Fruit fly (Drosophila melanogaster) whole organism, embryonic: ENCODE data around the gene CRAT.

Experiments used
- Ada2b ChIP-seq: fragments of 200-800 bp; sonication (Bioruptor generic); IDR thresholded peaks from 2 replicates; pipeline ENCODE4 v1.3.6; 2022; ENCODE audit warnings: missing biosample characterization, missing genetic modification characterization
- Atf-2 ChIP-seq: fragments of 200-800 bp; sonication (Bioruptor generic); optimal IDR thresholded peaks from 2 replicates; lab custom pipeline; 2016; ENCODE audit warnings: missing biosample characterization, missing genetic modification characterization
- CG13123 ChIP-seq: fragments of 200-800 bp; sonication (Bioruptor generic); optimal IDR thresholded peaks from 2 replicates; lab custom pipeline; 2016; ENCODE audit warnings: missing biosample characterization, missing genetic modification characterization
- CG14965 ChIP-seq: fragments of 200-800 bp; sonication (Bioruptor generic); optimal IDR thresholded peaks from 2 replicates; lab custom pipeline; 2016; ENCODE audit warnings: missing biosample characterization, missing genetic modification characterization, borderline replicate concordance
- CG18599 ChIP-seq: fragments of 200-800 bp; sonication (Bioruptor generic); optimal IDR thresholded peaks from 3 replicates; lab custom pipeline; 2017; ENCODE audit warnings: missing biosample characterization, missing genetic modification characterization, mild to moderate bottlenecking, moderate library complexity, missing genetic modification reagents
- CG2889 ChIP-seq: fragments of 200-800 bp; sonication (Bioruptor generic); IDR thresholded peaks from 3 replicates; pipeline ENCODE4 v1.3.6; 2022; ENCODE audit warnings: missing biosample characterization, missing genetic modification characterization
- CG32532 ChIP-seq: fragments of 200-800 bp; sonication (Bioruptor generic); IDR thresholded peaks from 2 replicates; pipeline ENCODE4 v1.3.6; 2022; ENCODE audit warnings: missing biosample characterization, missing genetic modification characterization
- CG32767 ChIP-seq: fragments of 200-800 bp; sonication (Bioruptor generic); IDR thresholded peaks from 2 replicates; pipeline ENCODE4 v1.3.6; 2022; ENCODE audit warnings: missing biosample characterization, missing genetic modification characterization
- CG33557 ChIP-seq: fragments of 200-800 bp; sonication (Bioruptor generic); optimal IDR thresholded peaks from 2 replicates; lab custom pipeline; 2019; ENCODE audit warnings: missing biosample characterization, mild to moderate bottlenecking, missing genetic modification characterization, moderate library complexity
- CG34376 ChIP-seq: fragments of 200-800 bp; sonication (Bioruptor generic); optimal IDR thresholded peaks from 2 replicates; lab custom pipeline; 2018; ENCODE audit warnings: missing biosample characterization, mild to moderate bottlenecking, missing genetic modification characterization
- CG3726 ChIP-seq: fragments of 200-800 bp; sonication (Bioruptor generic); IDR thresholded peaks from 3 replicates; pipeline ENCODE4, ENCODE4 v1.3.6; 2022; ENCODE audit warnings: missing biosample characterization, missing genetic modification characterization
- CG7839 ChIP-seq: fragments of 200-800 bp; sonication (Bioruptor generic); optimal IDR thresholded peaks from 3 replicates; lab custom pipeline; 2018; ENCODE audit warnings: missing biosample characterization, mild to moderate bottlenecking, missing genetic modification characterization, moderate library complexity
- CG7987 ChIP-seq: fragments of 200-800 bp; sonication (Bioruptor generic); optimal IDR thresholded peaks from 2 replicates; lab custom pipeline; 2018; ENCODE audit warnings: missing biosample characterization, mild to moderate bottlenecking, missing genetic modification characterization, moderate library complexity
- CG8290 ChIP-seq, 3 experiments: fragments of 200-800 bp; sonication (Bioruptor generic); optimal IDR thresholded peaks; 2 replicates each; lab custom pipeline; 2016 to 2019; ENCODE audit warnings: missing biosample characterization in 3 of 3, missing genetic modification characterization in 3 of 3, mild to moderate bottlenecking in 2 of 3, moderate library complexity in 1 of 3
- CG8765 ChIP-seq: fragments of 200-800 bp; sonication (Bioruptor generic); IDR thresholded peaks from 2 replicates; pipeline ENCODE4 v1.3.6; 2022; ENCODE audit warnings: missing biosample characterization, missing genetic modification characterization
- CG8944 ChIP-seq: fragments of 200-800 bp; sonication (Bioruptor generic); optimal IDR thresholded peaks from 3 replicates; lab custom pipeline; 2016; ENCODE audit warnings: missing biosample characterization, missing genetic modification characterization
- CG9817 ChIP-seq: fragments of 200-800 bp; sonication (Bioruptor generic); optimal IDR thresholded peaks from 2 replicates; lab custom pipeline; 2018; ENCODE audit warnings: missing biosample characterization, mild to moderate bottlenecking, missing genetic modification characterization, moderate library complexity
- Camta ChIP-seq: fragments of 200-800 bp; sonication (Bioruptor generic); optimal IDR thresholded peaks from 2 replicates; lab custom pipeline; 2016; ENCODE audit warnings: missing biosample characterization, missing genetic modification characterization
- CrebB ChIP-seq: fragments of 200-800 bp; sonication (Bioruptor generic); optimal IDR thresholded peaks from 3 replicates; lab custom pipeline; 2018; ENCODE audit warnings: missing biosample characterization, mild to moderate bottlenecking, missing genetic modification characterization
- E2f1 ChIP-seq: fragments of 200-800 bp; sonication (Bioruptor generic); IDR thresholded peaks from 2 replicates; pipeline ENCODE4 v1.3.6; 2022; ENCODE audit warnings: missing biosample characterization, missing genetic modification characterization
- Eip74EF ChIP-seq, 2 experiments: fragments of 200-800 bp in 1 of 2; fragments of >200 bp in 1 of 2; sonication (Bioruptor generic) in 1 of 2; optimal IDR thresholded peaks; 2 replicates each; lab custom pipeline; 2017 to 2019; ENCODE audit warnings: missing biosample characterization in 2 of 2, missing genetic modification characterization in 2 of 2, mild to moderate bottlenecking in 1 of 2, moderate library complexity in 1 of 2
- HmgD ChIP-seq: fragments of 200-800 bp; sonication (Bioruptor generic); optimal IDR thresholded peaks from 3 replicates; lab custom pipeline; 2016; ENCODE audit warnings: missing biosample characterization, missing genetic modification characterization
- Jarid2 ChIP-seq: fragments of 200-800 bp; sonication (Bioruptor generic); optimal IDR thresholded peaks from 3 replicates; lab custom pipeline; 2017; ENCODE audit warnings: mild to moderate bottlenecking, missing biosample characterization, missing genetic modification reagents, missing genetic modification characterization
- Lpt ChIP-seq: fragments of >200 bp; optimal IDR thresholded peaks from 2 replicates; lab custom pipeline; 2018; ENCODE audit warnings: missing biosample characterization, missing genetic modification characterization
- MTF-1 ChIP-seq: fragments of 200-800 bp; sonication (Bioruptor generic); optimal IDR thresholded peaks from 2 replicates; lab custom pipeline; 2018; ENCODE audit warnings: missing biosample characterization, mild to moderate bottlenecking, missing genetic modification characterization, borderline replicate concordance
- Opbp ChIP-seq: fragments of 200-800 bp; sonication (Bioruptor generic); IDR thresholded peaks from 3 replicates; pipeline ENCODE4 v1.3.6; 2022; ENCODE audit warnings: missing biosample characterization, missing genetic modification characterization; ENCODE audit not compliant: partially characterized antibody
- Sry-β ChIP-seq: fragments of 200-800 bp; sonication (Bioruptor generic); optimal IDR thresholded peaks from 2 replicates; lab custom pipeline; 2018; ENCODE audit warnings: missing biosample characterization, mild to moderate bottlenecking, missing genetic modification characterization, moderate library complexity
- Vsx1 ChIP-seq: fragments of 200-800 bp; sonication (Bioruptor generic); optimal IDR thresholded peaks from 2 replicates; lab custom pipeline; 2017; ENCODE audit warnings: missing biosample characterization, mild to moderate bottlenecking, missing genetic modification characterization, missing genetic modification reagents
- bowl ChIP-seq: fragments of 200-800 bp; sonication (Bioruptor generic); IDR thresholded peaks from 2 replicates; pipeline ENCODE4 v1.3.6; 2022; ENCODE audit warnings: missing biosample characterization, missing genetic modification characterization
- br ChIP-seq: fragments of >200 bp; optimal IDR thresholded peaks from 2 replicates; lab custom pipeline; 2017
- crc ChIP-seq: fragments of 200-800 bp; sonication (Bioruptor generic); optimal IDR thresholded peaks from 2 replicates; lab custom pipeline; 2016; ENCODE audit warnings: missing biosample characterization, missing genetic modification characterization
- crp ChIP-seq, 2 experiments: fragments of 200-800 bp; sonication (Bioruptor generic); optimal IDR thresholded peaks; 2 replicates in 1 of 2; 3 replicates in 1 of 2; lab custom pipeline; 2017; ENCODE audit warnings: missing biosample characterization in 2 of 2, missing genetic modification characterization in 2 of 2, mild to moderate bottlenecking in 1 of 2, moderate library complexity in 1 of 2
- dmrt11E ChIP-seq: fragments of 200-800 bp; sonication (Bioruptor generic); optimal IDR thresholded peaks from 3 replicates; lab custom pipeline; 2018; ENCODE audit warnings: missing biosample characterization, mild to moderate bottlenecking, missing genetic modification characterization, moderate library complexity
- fd96Cb ChIP-seq: fragments of 200-800 bp; sonication (Bioruptor generic); optimal IDR thresholded peaks from 2 replicates; lab custom pipeline; 2018; ENCODE audit warnings: missing biosample characterization, mild to moderate bottlenecking, missing genetic modification characterization, moderate library complexity
- grn ChIP-seq: fragments of 200-800 bp; sonication (Bioruptor generic); optimal IDR thresholded peaks from 3 replicates; lab custom pipeline; 2017; ENCODE audit warnings: missing biosample characterization, missing genetic modification characterization
- ham ChIP-seq: fragments of 200-800 bp; sonication (Bioruptor generic); IDR thresholded peaks from 2 replicates; pipeline ENCODE4 v1.3.6; 2022; ENCODE audit warnings: missing biosample characterization, missing genetic modification characterization
- inv ChIP-seq: fragments of 200-800 bp; sonication (Bioruptor generic); IDR thresholded peaks from 2 replicates; pipeline ENCODE4 v1.3.6; 2022; ENCODE audit warnings: missing biosample characterization, missing genetic modification characterization; ENCODE audit not compliant: partially characterized antibody
- lilli ChIP-seq: fragments of 200-800 bp; sonication (Bioruptor generic); optimal IDR thresholded peaks from 3 replicates; lab custom pipeline; 2016; ENCODE audit warnings: missing biosample characterization, missing genetic modification characterization
- nerfin-1 ChIP-seq: fragments of 200-800 bp; sonication (Bioruptor generic); optimal IDR thresholded peaks from 3 replicates; lab custom pipeline; 2019; ENCODE audit warnings: missing biosample characterization, mild to moderate bottlenecking, missing genetic modification characterization, moderate library complexity
- nerfin-2 ChIP-seq: fragments of 200-800 bp; sonication (Bioruptor generic); IDR thresholded peaks from 2 replicates; pipeline ENCODE4 v1.3.6; 2022; ENCODE audit warnings: missing biosample characterization, missing genetic modification characterization; ENCODE audit not compliant: partially characterized antibody
- phol ChIP-seq: fragments of 200-800 bp; sonication (Bioruptor generic); optimal IDR thresholded peaks from 3 replicates; lab custom pipeline; 2018; ENCODE audit warnings: missing biosample characterization, mild to moderate bottlenecking, missing genetic modification characterization, moderate library complexity
- pum ChIP-seq: fragments of 200-800 bp; sonication (Bioruptor generic); optimal IDR thresholded peaks from 2 replicates; lab custom pipeline; 2016; ENCODE audit warnings: missing biosample characterization, missing genetic modification characterization
- sc ChIP-seq, 3 experiments: fragments of >200 bp in 2 of 3; fragments of 200-800 bp in 1 of 3; sonication (Bioruptor generic) in 1 of 3; optimal IDR thresholded peaks; 2 replicates in 2 of 3; 3 replicates in 1 of 3; lab custom pipeline; 2017; ENCODE audit warnings: mild to moderate bottlenecking in 1 of 3, missing biosample characterization in 1 of 3, missing genetic modification characterization in 1 of 3, missing genetic modification reagents in 1 of 3
- sens ChIP-seq: fragments of 200-800 bp; sonication (Bioruptor generic); peaks from one replicate; lab custom pipeline; 2016; ENCODE audit warnings: missing biosample characterization, missing genetic modification characterization
- tin ChIP-seq: fragments of 200-800 bp; sonication (Bioruptor generic); optimal IDR thresholded peaks from 3 replicates; lab custom pipeline; 2016; ENCODE audit warnings: missing biosample characterization, missing genetic modification characterization
- yki ChIP-seq: fragments of >200 bp; optimal IDR thresholded peaks from 3 replicates; lab custom pipeline; 2018
- z ChIP-seq: fragments of 200-800 bp; sonication (Bioruptor generic); IDR thresholded peaks from 3 replicates; pipeline ENCODE4 v1.3.6; 2022; ENCODE audit warnings: missing biosample characterization, missing genetic modification characterization

Gene CRAT

dm6 chr3R:6410412-6411225 is 34.8 kb upstream of the CRAT start (continued):
- TF ChIP-seq Sry-β (GFP tag; lab: Kevin White, UChicago) (peak; percentile 51), CG32767 (GFP tag; lab: Robert Waterston, UW) (no peak), nerfin-2 (GFP tag; lab: Robert Waterston, UW) (no peak), inv (GFP tag; lab: Robert Waterston, UW) (no peak), CG13123 (GFP tag; lab: Kevin White, UChicago) (no peak), lilli (peak; percentile 90), CG2889 (GFP tag; lab: Robert Waterston, UW) (0 out of 3 replicates have a peak, but pooled peaks have one; percentile 49), MTF-1 (GFP tag; lab: Kevin White, UChicago) (no peak), bowl (GFP tag; lab: Robert Waterston, UW) (no peak), z (no peak), CG18599 (GFP tag; lab: Kevin White, UChicago) (peak; percentile 90), dmrt11E (tag; lab: Kevin White, UChicago) (peak; percentile 74), CG8765 (GFP tag; lab: Robert Waterston, UW) (peak; percentile 37; the same call in 1 of the 2 replicates), CG8290 (GFP tag; optimal IDR thresholded peaks at IDR 0.05; lab: Kevin White, UChicago) (peak; percentile 53), CG8290 (tag; optimal IDR thresholded peaks at IDR 0.05; lab: Kevin White, UChicago) (peak in 1 of 2 experiments; percentile 81), Ada2b (GFP tag; lab: Robert Waterston, UW) (peak; percentile 45), CG34376 (GFP tag; lab: Kevin White, UChicago) (peak; percentile 84), pum (GFP tag; lab: Kevin White, UChicago) (peak; percentile 81), grn (GFP tag; lab: Kevin White, UChicago) (peak; percentile 42), sc (optimal IDR thresholded peaks at IDR 0.05; lab: Kevin White, UChicago) (no peak), sc (GFP tag; optimal IDR thresholded peaks at IDR 0.05; lab: Kevin White, UChicago) (peak; percentile 81), CG7839 (tag; lab: Kevin White, UChicago) (peak; percentile 94), Jarid2 (GFP tag; lab: Kevin White, UChicago) (peak; percentile 73), CG7987 (peak; percentile 51), sens (GFP tag; lab: Kevin White, UChicago) (peak; percentile 98), tin (peak; percentile 79), phol (tag; lab: Kevin White, UChicago) (peak; percentile 92), Opbp (GFP tag; lab: Robert Waterston, UW) (no peak), Lpt (GFP tag; lab: Kevin White, UChicago) (no peak), Camta (GFP tag; lab: Kevin White, UChicago) (peak; percentile 83), crc (GFP tag; lab: Kevin White, UChicago) (peak; percentile 74), Vsx1 (GFP tag; lab: Kevin White, UChicago) (peak; percentile 78), fd96Cb (tag; lab: Kevin White, UChicago) (peak; percentile 89), CG32532 (GFP tag; lab: Robert Waterston, UW) (peak; percentile 72), br (lab: Kevin White, UChicago) (no peak), Eip74EF (GFP tag; optimal IDR thresholded peaks at IDR 0.05; lab: Kevin White, UChicago) (peak in 1 of 2 experiments; percentile 95), nerfin-1 (tag; lab: Kevin White, UChicago) (peak; percentile 87), CG8944 (GFP tag; lab: Kevin White, UChicago) (peak; percentile 49), Atf-2 (peak; percentile 85), CG3726 (GFP tag; lab: Robert Waterston, UW) (0 out of 3 replicates have a peak, but pooled peaks have one; percentile 74), crp (GFP tag; optimal IDR thresholded peaks at IDR 0.05; lab: Kevin White, UChicago) (peak in 1 of 2 experiments; percentile 56), E2f1 (GFP tag; lab: Robert Waterston, UW) (no peak; the same call in 1 of the 2 replicates), CrebB (tag; lab: Kevin White, UChicago) (peak; percentile 59), yki (peak; percentile 41), CG9817 (tag; lab: Kevin White, UChicago) (peak; percentile 80), CG33557 (peak; percentile 68), ham (GFP tag; lab: Robert Waterston, UW) (0 out of 2 replicates have a peak, but pooled peaks have one; percentile 57), CG14965 (no peak), HmgD (GFP tag; lab: Kevin White, UChicago) (no peak)
